Worm (Caenorhabditis elegans): ENCODE results near the gene gyf-1.
A peak's percentile ranks its signal among the peaks of the same experiment; 100 is the strongest.

gyf-1 gene

ce11 chrII:6683663-6684285 is at the start of gene gyf-1:
Gene gyf-1 (plus strand): TSS chrII:6684235.
- TF ChIP-seq npax-4 (tag; optimal IDR thresholded peaks at IDR 0.05) (no peak), unc-55 (GFP tag; optimal IDR thresholded peaks at IDR 0.05) (peak; percentile 81), ttx-3 (tag; optimal IDR thresholded peaks at IDR 0.05) (no peak), nhr-232 (tag; optimal IDR thresholded peaks at IDR 0.05) (no peak), ztf-16 (tag; optimal IDR thresholded peaks at IDR 0.05) (no peak), ceh-6 (GFP tag; optimal IDR thresholded peaks at IDR 0.05) (no peak), odd-2 (tag; optimal IDR thresholded peaks at IDR 0.05) (no peak), C38D4.7 (GFP tag; optimal IDR thresholded peaks at IDR 0.05) (no peak), dmd-4 (tag; optimal IDR thresholded peaks at IDR 0.05; ENCODE audit: borderline replicate concordance) (no peak), elt-2 (tag; optimal IDR thresholded peaks at IDR 0.05) (no peak), rnt-1 (tag; optimal IDR thresholded peaks at IDR 0.05) (peak; percentile 73), fax-1 (tag; optimal IDR thresholded peaks at IDR 0.05) (no peak), ceh-34 (tag; optimal IDR thresholded peaks at IDR 0.05) (peak; percentile 40), fkh-6 (tag; optimal IDR thresholded peaks at IDR 0.05) (no peak), tbx-2 (tag; optimal IDR thresholded peaks at IDR 0.05) (peak; percentile 70), che-1 (tag; optimal IDR thresholded peaks at IDR 0.05) (no peak), ahr-1 (tag; optimal IDR thresholded peaks at IDR 0.05) (no peak), hlh-30 (tag; optimal IDR thresholded peaks at IDR 0.05; ENCODE audit: insufficient read depth) (no peak), unc-3 (GFP tag; conservative IDR thresholded peaks at IDR 0.05) (no peak), unc-3 (tag; optimal IDR thresholded peaks at IDR 0.05) (no peak), ceh-45 (GFP tag; IDR thresholded peaks at IDR 0.05) (no peak), pag-3 (tag; optimal IDR thresholded peaks at IDR 0.05; ENCODE audit: borderline replicate concordance) (no peak), lim-6 (tag; optimal IDR thresholded peaks at IDR 0.05) (no peak), nfya-1 (tag; optimal IDR thresholded peaks at IDR 0.05) (no peak), ceh-18 (tag; optimal IDR thresholded peaks at IDR 0.05) (peak; percentile 26), K09A11.1 (tag; optimal IDR thresholded peaks at IDR 0.05; ENCODE audit: insufficient read depth) (no peak), ets-4 (tag; optimal IDR thresholded peaks at IDR 0.05) (peak; percentile 36), unc-42 (tag; optimal IDR thresholded peaks at IDR 0.05) (no peak), dve-1 (tag; optimal IDR thresholded peaks at IDR 0.05) (no peak), pat-9 (tag; optimal IDR thresholded peaks at IDR 0.05) (no peak), hlh-6 (tag; optimal IDR thresholded peaks at IDR 0.05) (no peak), sox-4 (tag; optimal IDR thresholded peaks at IDR 0.05) (no peak), ceh-31 (tag; optimal IDR thresholded peaks at IDR 0.05) (peak; percentile 76), C08G9.2 (tag; optimal IDR thresholded peaks at IDR 0.05) (peak; percentile 46)

DNA sequence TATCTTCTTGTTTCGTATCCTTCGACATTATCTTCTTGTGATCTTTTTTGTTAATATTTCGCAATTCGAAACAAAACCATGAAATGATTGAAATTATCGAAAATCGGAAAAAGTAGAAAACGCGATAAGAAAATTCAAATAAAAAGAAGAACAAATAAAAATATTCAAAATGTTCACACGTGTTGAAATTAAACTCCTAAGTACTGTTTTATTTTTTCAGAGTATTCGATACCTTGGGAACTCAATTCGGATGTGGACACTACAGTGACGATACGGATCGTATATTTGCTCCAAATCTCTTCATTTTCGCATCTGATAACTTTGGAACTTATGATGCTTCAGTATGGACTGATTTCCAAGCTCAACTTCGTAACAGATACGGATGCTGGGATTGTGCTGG is 47.9 kb upstream of the gyf-1 start, which contains the start of gene T19D12.5:
Gene T19D12.5, minus strand, starts transcription at position 101 of the 400 bp plus-strand sequence.
- TF ChIP-seq zip-5 (tag; optimal IDR thresholded peaks at IDR 0.05) (no peak), ceh-9 (tag; optimal IDR thresholded peaks at IDR 0.05) (no peak), ceh-2 (tag; optimal IDR thresholded peaks at IDR 0.05) (no peak), sdc-2 (tag; optimal IDR thresholded peaks at IDR 0.05) (no peak), fax-1 (tag; optimal IDR thresholded peaks at IDR 0.05) (no peak), sox-4 (tag; optimal IDR thresholded peaks at IDR 0.05) (no peak), T23F11.4 (GFP tag; optimal IDR thresholded peaks at IDR 0.05) (no peak), nfya-1 (tag; optimal IDR thresholded peaks at IDR 0.05) (no peak), ceh-34 (tag; optimal IDR thresholded peaks at IDR 0.05) (no peak), eyg-1 (tag; optimal IDR thresholded peaks at IDR 0.05) (no peak), nhr-11 (tag; optimal IDR thresholded peaks at IDR 0.05) (no peak), tbx-2 (tag; optimal IDR thresholded peaks at IDR 0.05) (no peak), ztf-16 (tag; optimal IDR thresholded peaks at IDR 0.05) (no peak), hlh-30 (tag; optimal IDR thresholded peaks at IDR 0.05; ENCODE audit: insufficient read depth) (no peak), madf-2 (tag; optimal IDR thresholded peaks at IDR 0.05) (no peak), ttx-3 (tag; optimal IDR thresholded peaks at IDR 0.05) (no peak), hlh-15 (tag; optimal IDR thresholded peaks at IDR 0.05) (no peak)

Measured in whole organism, late embryonic.